Worm (Caenorhabditis elegans): ENCODE results near the gene evl-20.

DNA sequence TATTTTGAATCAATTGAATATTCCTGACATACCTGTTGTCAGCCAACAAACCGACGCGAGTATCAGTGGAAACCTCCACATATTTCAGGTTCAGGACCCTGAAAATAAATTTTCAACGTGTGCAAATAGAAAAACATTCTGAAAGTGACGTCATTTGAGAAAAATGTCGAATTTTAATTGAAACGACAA lies 15.5 kb upstream of the evl-20 start, which contains the start of gene F14E5.2:
- TF ChIP-seq ztf-23 (GFP tag; IDR thresholded peaks at IDR 0.05) (no peak), T22C8.4 (GFP tag; IDR thresholded peaks at IDR 0.05) (no peak), med-1 (GFP tag; optimal IDR thresholded peaks at IDR 0.05; ENCODE audit: insufficient read depth) (no peak), ztf-29 (GFP tag; IDR thresholded peaks at IDR 0.05) (no peak), klf-2 (GFP tag; conservative IDR thresholded peaks at IDR 0.05) (no peak)

All from whole organism, midembryonic.